Worm (Caenorhabditis elegans) whole organism, L1 larva: ENCODE measurements around the gene F55C12.4.

Experiments used
- C04F5.9 ChIP-seq: sonication (generic microtip); optimal IDR thresholded peaks from 2 replicates; lab custom pipeline; 2016; ENCODE audit warnings: missing genetic modification characterization, missing compliant biosample characterization
- C16A3.4 ChIP-seq: fragments of 150-350 bp; optimal IDR thresholded peaks from 2 replicates; lab custom pipeline; 2014; ENCODE audit warnings: missing biosample characterization, missing genetic modification characterization
- F16B12.6 ChIP-seq: fragments of 150-350 bp; optimal IDR thresholded peaks from 2 replicates; lab custom pipeline; 2014; ENCODE audit warnings: missing biosample characterization, missing genetic modification characterization
- Y116A8C.19 ChIP-seq: sonication (generic microtip); optimal IDR thresholded peaks from 2 replicates; lab custom pipeline; 2016; ENCODE audit warnings: missing compliant biosample characterization, missing genetic modification characterization, borderline replicate concordance
- alr-1 ChIP-seq: fragments of 200-800 bp; sonication (Bioruptor generic); optimal IDR thresholded peaks from 2 replicates; lab custom pipeline; 2018; ENCODE audit warnings: borderline replicate concordance, mild to moderate bottlenecking, missing genetic modification characterization, missing compliant biosample characterization
- ama-1 ChIP-seq: fragments of 150-350 bp; optimal IDR thresholded peaks from 2 replicates; lab custom pipeline; 2014
- blmp-1 ChIP-seq: fragments of 150-350 bp; optimal IDR thresholded peaks from 2 replicates; lab custom pipeline; 2014; ENCODE audit warnings: missing biosample characterization, missing genetic modification characterization
- ces-1 ChIP-seq: fragments of 150-350 bp; optimal IDR thresholded peaks from 2 replicates; lab custom pipeline; 2014; ENCODE audit warnings: missing biosample characterization, missing genetic modification reagents, missing genetic modification characterization
- dpl-1 ChIP-seq, 3 experiments: fragments of 150-350 bp in 2 of 3; sonication (generic microtip) in 1 of 3; optimal IDR thresholded peaks; 2 replicates each; lab custom pipeline; 2014 to 2017; ENCODE audit warnings: missing biosample characterization in 3 of 3, missing genetic modification characterization in 3 of 3, missing genetic modification reagents in 3 of 3
- dsc-1 ChIP-seq: sonication (generic microtip); optimal IDR thresholded peaks from 2 replicates; lab custom pipeline; 2016; ENCODE audit warnings: mild to moderate bottlenecking, missing genetic modification characterization, missing compliant biosample characterization
- efl-1 ChIP-seq, 4 experiments: fragments of 150-350 bp; optimal IDR thresholded peaks in 3 of 4; peaks in 1 of 4; 1 replicate in 1 of 4; 2 replicates in 3 of 4; lab custom pipeline; 2014; ENCODE audit warnings: missing biosample characterization in 2 of 4, missing genetic modification characterization in 2 of 4, missing genetic modification reagents in 2 of 4
- efl-3 ChIP-seq: fragments of 200-800 bp; sonication (Bioruptor generic); optimal IDR thresholded peaks from 2 replicates; lab custom pipeline; 2018; ENCODE audit warnings: mild to moderate bottlenecking, missing genetic modification characterization, missing compliant biosample characterization
- egl-27 ChIP-seq, 2 experiments: fragments of 150-350 bp in 1 of 2; sonication (generic microtip); optimal IDR thresholded peaks; 3 replicates each; lab custom pipeline; 2017 to 2018; ENCODE audit warnings: missing biosample characterization in 2 of 2, missing genetic modification characterization in 2 of 2, missing genetic modification reagents in 2 of 2
- ets-5 ChIP-seq: fragments of 200-800 bp; sonication (Bioruptor generic); IDR thresholded peaks from 2 replicates; pipeline ENCODE4 v1.3.6; 2022; ENCODE audit warnings: missing genetic modification characterization, missing compliant biosample characterization
- fkh-10 ChIP-seq: sonication (generic microtip); optimal IDR thresholded peaks from 2 replicates; lab custom pipeline; 2017; ENCODE audit warnings: missing biosample characterization, missing genetic modification reagents, missing genetic modification characterization
- fkh-4 ChIP-seq: sonication (generic microtip); optimal IDR thresholded peaks from 2 replicates; lab custom pipeline; 2016; ENCODE audit warnings: missing compliant biosample characterization, missing genetic modification characterization, borderline replicate concordance
- fkh-8 ChIP-seq: sonication (generic microtip); optimal IDR thresholded peaks from 2 replicates; lab custom pipeline; 2016; ENCODE audit warnings: mild to moderate bottlenecking, missing genetic modification characterization, missing compliant biosample characterization
- grh-1 ChIP-seq: fragments of 200-800 bp; sonication (Bioruptor generic); IDR thresholded peaks from 2 replicates; pipeline ENCODE4 v1.3.6; 2022; ENCODE audit warnings: missing genetic modification reagents, missing genetic modification characterization, missing compliant biosample characterization
- hpl-2 ChIP-seq: fragments of 150-350 bp; optimal IDR thresholded peaks from 2 replicates; lab custom pipeline; 2014; ENCODE audit warnings: missing biosample characterization, missing genetic modification reagents, missing genetic modification characterization
- irx-1 ChIP-seq: sonication (generic microtip); optimal IDR thresholded peaks from 2 replicates; lab custom pipeline; 2016; ENCODE audit warnings: missing genetic modification characterization, missing compliant biosample characterization
- jun-1 ChIP-seq: fragments of 150-350 bp; optimal IDR thresholded peaks from 2 replicates; lab custom pipeline; 2014; ENCODE audit warnings: missing biosample characterization, missing genetic modification reagents, missing genetic modification characterization
- lin-13 ChIP-seq: fragments of 150-350 bp; optimal IDR thresholded peaks from 2 replicates; lab custom pipeline; 2014; ENCODE audit warnings: missing biosample characterization, missing genetic modification reagents, missing genetic modification characterization
- lin-14 ChIP-seq: fragments of 200-800 bp; sonication (Bioruptor generic); optimal IDR thresholded peaks from 2 replicates; lab custom pipeline; 2018; ENCODE audit warnings: mild to moderate bottlenecking, missing genetic modification characterization, moderate library complexity, missing compliant biosample characterization
- lin-15B ChIP-seq: fragments of 150-350 bp; sonication (generic microtip); optimal IDR thresholded peaks from 3 replicates; lab custom pipeline; 2014; ENCODE audit warnings: missing biosample characterization, missing genetic modification characterization
- lin-35 ChIP-seq, 2 experiments: fragments of 150-350 bp; optimal IDR thresholded peaks; 2 replicates each; lab custom pipeline; 2014; ENCODE audit warnings: missing biosample characterization in 2 of 2, missing genetic modification characterization in 2 of 2, missing genetic modification reagents in 2 of 2
- lsy-2 ChIP-seq, 2 experiments: fragments of 150-350 bp; optimal IDR thresholded peaks; 2 replicates each; lab custom pipeline; 2014; ENCODE audit warnings: missing biosample characterization in 2 of 2, missing genetic modification characterization in 2 of 2
- mab-9 ChIP-seq: fragments of 200-800 bp; sonication (Bioruptor generic); IDR thresholded peaks from 2 replicates; pipeline ENCODE4 v1.3.6; 2022; ENCODE audit warnings: missing genetic modification reagents, missing genetic modification characterization, missing compliant biosample characterization
- mep-1 ChIP-seq: fragments of 150-350 bp; optimal IDR thresholded peaks from 2 replicates; lab custom pipeline; 2014; ENCODE audit warnings: missing biosample characterization, missing genetic modification characterization
- nhr-12 ChIP-seq: sonication (generic microtip); optimal IDR thresholded peaks from 2 replicates; lab custom pipeline; 2017; ENCODE audit warnings: missing biosample characterization, missing genetic modification characterization
- nhr-19 ChIP-seq: fragments of 200-800 bp; sonication (Bioruptor generic); conservative IDR thresholded peaks from 2 replicates; pipeline ENCODE4 v1.3.6; 2022; ENCODE audit warnings: missing genetic modification characterization, missing compliant biosample characterization
- nhr-20 ChIP-seq: sonication (generic microtip); optimal IDR thresholded peaks from 2 replicates; lab custom pipeline; 2016; ENCODE audit warnings: mild to moderate bottlenecking, missing genetic modification characterization, missing compliant biosample characterization
- nhr-28 ChIP-seq: fragments of 150-350 bp; optimal IDR thresholded peaks from 2 replicates; lab custom pipeline; 2014; ENCODE audit warnings: missing biosample characterization, missing genetic modification characterization
- nhr-71 ChIP-seq: sonication (generic microtip); optimal IDR thresholded peaks from 2 replicates; lab custom pipeline; 2016; ENCODE audit warnings: mild to moderate bottlenecking, missing genetic modification characterization, moderate library complexity, missing compliant biosample characterization
- nhr-76 ChIP-seq: sonication (generic microtip); optimal IDR thresholded peaks from 2 replicates; lab custom pipeline; 2017; ENCODE audit warnings: missing biosample characterization, missing genetic modification characterization
- nhr-77 ChIP-seq: fragments of 150-350 bp; optimal IDR thresholded peaks from 2 replicates; lab custom pipeline; 2014; ENCODE audit warnings: missing biosample characterization, missing genetic modification characterization
- nhr-84 ChIP-seq: sonication (generic microtip); optimal IDR thresholded peaks from 2 replicates; lab custom pipeline; 2017; ENCODE audit warnings: missing biosample characterization, missing genetic modification characterization
- nhr-85 ChIP-seq: sonication (generic microtip); peaks from one replicate; lab custom pipeline; 2016; ENCODE audit warnings: missing genetic modification characterization, inconsistent platforms, missing compliant biosample characterization
- nhr-90 ChIP-seq: sonication (generic microtip); optimal IDR thresholded peaks from 2 replicates; lab custom pipeline; 2016; ENCODE audit warnings: mild to moderate bottlenecking, missing genetic modification characterization, missing compliant biosample characterization; ENCODE audit not compliant: poor library complexity
- pag-3 ChIP-seq: sonication (generic microtip); optimal IDR thresholded peaks from 2 replicates; lab custom pipeline; 2017; ENCODE audit warnings: missing genetic modification characterization, mild to moderate bottlenecking, missing compliant biosample characterization, antibody characterized with exemption, borderline replicate concordance; ENCODE audit not compliant: insufficient read depth
- skn-1 ChIP-seq: fragments of 150-350 bp; optimal IDR thresholded peaks from 2 replicates; lab custom pipeline; 2014; ENCODE audit warnings: missing biosample characterization, missing genetic modification characterization
- snu-23 ChIP-seq: sonication (generic microtip); optimal IDR thresholded peaks from 2 replicates; lab custom pipeline; 2016; ENCODE audit warnings: missing genetic modification characterization, missing compliant biosample characterization
- unc-62 ChIP-seq: fragments of 150-350 bp; optimal IDR thresholded peaks from 2 replicates; lab custom pipeline; 2014; ENCODE audit warnings: missing biosample characterization, missing genetic modification reagents, missing genetic modification characterization
- unc-98 ChIP-seq: fragments of 200-800 bp; sonication (Bioruptor generic); IDR thresholded peaks from 2 replicates; pipeline ENCODE4 v1.3.6; 2022; ENCODE audit warnings: missing genetic modification characterization, missing compliant biosample characterization
- zag-1 ChIP-seq: fragments of 150-350 bp; optimal IDR thresholded peaks from 2 replicates; lab custom pipeline; 2014; ENCODE audit warnings: missing biosample characterization, missing genetic modification characterization
- ztf-11 ChIP-seq, 2 experiments: sonication (generic microtip); optimal IDR thresholded peaks; 2 replicates each; lab custom pipeline; 2016 to 2017; ENCODE audit warnings: missing genetic modification characterization in 2 of 2, missing biosample characterization in 1 of 2, missing compliant biosample characterization in 1 of 2

The F55C12.4 gene

DNA sequence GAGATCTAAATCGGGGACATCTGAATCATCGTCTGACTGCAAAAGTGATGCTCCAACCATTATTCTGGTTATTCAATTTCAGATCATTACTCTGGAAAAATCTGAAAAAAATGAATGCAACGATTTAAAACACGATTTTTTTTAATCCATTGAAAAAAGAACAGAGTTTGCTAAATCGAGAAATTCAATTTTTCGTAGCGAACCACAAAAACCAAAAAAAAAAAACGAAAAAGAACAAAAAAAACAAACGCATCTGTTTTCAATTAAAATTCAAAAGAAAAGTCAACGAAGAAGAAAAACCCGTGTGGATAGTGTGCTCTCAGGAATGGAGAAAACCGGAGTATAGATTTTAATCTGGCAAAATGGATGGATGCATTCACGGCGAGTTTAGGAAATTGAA, at the start of gene F55C12.4:
Gene F55C12.4, minus strand, starts transcription at position 101 of the 400 bp plus-strand sequence.
- TF ChIP-seq lin-14 (peak; percentile 33), lin-35 (GFP tag; optimal IDR thresholded peaks at IDR 0.05; lab: Kevin White, UChicago) (no peak)

DNA sequence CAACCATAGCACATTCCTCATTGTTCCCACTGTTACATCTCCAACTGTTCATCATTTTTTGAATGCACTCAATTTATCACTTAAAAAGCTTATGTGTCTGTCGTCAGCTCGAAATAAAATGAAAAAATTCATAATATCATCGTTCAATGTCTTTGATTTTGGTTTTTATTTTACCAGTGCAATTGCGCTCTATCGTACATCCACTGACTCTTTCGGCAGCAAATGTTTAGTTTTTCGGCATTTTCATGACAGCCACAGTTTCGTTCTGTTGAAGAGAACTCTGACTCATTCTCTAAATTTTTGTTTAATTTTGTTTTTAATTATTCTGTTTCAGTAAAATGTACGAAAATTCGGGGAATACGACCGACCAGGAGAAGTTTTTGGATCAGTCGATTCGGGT, 49.3 kb upstream of the F55C12.4 start, which contains the start of gene vps-35:
Gene vps-35, plus strand, starts transcription at position 335 of the 400 bp plus-strand sequence.
- TF ChIP-seq lin-35 (GFP tag; optimal IDR thresholded peaks at IDR 0.05; lab: Kevin White, UChicago) (peak; percentile 31 to 70), blmp-1 (tag; lab: Kevin White, UChicago) (peak; percentile 64), unc-62 (no peak), alr-1 (tag; lab: Kevin White, UChicago) (no peak), nhr-19 (GFP tag; lab: Robert Waterston, UW) (no peak), zag-1 (tag; lab: Kevin White, UChicago) (no peak), nhr-28 (tag; lab: Kevin White, UChicago) (no peak), jun-1 (tag; lab: Kevin White, UChicago) (no peak), dpl-1 (GFP tag; optimal IDR thresholded peaks at IDR 0.05; lab: Kevin White, UChicago) (peak in 2 of 3 experiments; percentile 49 to 58), lin-15B (tag; lab: Kevin White, UChicago) (peak; percentile 4), nhr-20 (tag; lab: Kevin White, UChicago) (peak; percentile 32), nhr-12 (tag; lab: Kevin White, UChicago) (no peak), snu-23 (peak; percentile 26), ces-1 (GFP tag; lab: Kevin White, UChicago) (no peak), skn-1 (tag; lab: Kevin White, UChicago) (peak; percentile 32), nhr-71 (tag; lab: Kevin White, UChicago) (peak; percentile 9), mep-1 (peak; percentile 24), Y116A8C.19 (tag; lab: Kevin White, UChicago) (no peak), lsy-2 (tag; optimal IDR thresholded peaks at IDR 0.05; lab: Kevin White, UChicago) (peak; percentile 19 to 62), ztf-11 (tag; optimal IDR thresholded peaks at IDR 0.05; lab: Kevin White, UChicago) (no peak), ama-1 (lab: Kevin White, UChicago) (no peak), irx-1 (no peak), F16B12.6 (tag; lab: Kevin White, UChicago) (no peak), C16A3.4 (tag; lab: Kevin White, UChicago) (peak; percentile 47), ets-5 (GFP tag; lab: Robert Waterston, UW) (no peak), dsc-1 (tag; lab: Kevin White, UChicago) (no peak), efl-1 (optimal IDR thresholded peaks at IDR 0.05; lab: Kevin White, UChicago) (peak; percentile 45 to 49), efl-1 (GFP tag; optimal IDR thresholded peaks at IDR 0.05 in 1 of 2; lab: Kevin White, UChicago) (peak; percentile 40 to 91), fkh-10 (no peak), unc-98 (GFP tag; lab: Robert Waterston, UW) (no peak), pag-3 (tag; lab: Kevin White, UChicago) (peak; percentile 40), nhr-85 (tag; lab: Kevin White, UChicago) (peak; percentile 70)

DNA sequence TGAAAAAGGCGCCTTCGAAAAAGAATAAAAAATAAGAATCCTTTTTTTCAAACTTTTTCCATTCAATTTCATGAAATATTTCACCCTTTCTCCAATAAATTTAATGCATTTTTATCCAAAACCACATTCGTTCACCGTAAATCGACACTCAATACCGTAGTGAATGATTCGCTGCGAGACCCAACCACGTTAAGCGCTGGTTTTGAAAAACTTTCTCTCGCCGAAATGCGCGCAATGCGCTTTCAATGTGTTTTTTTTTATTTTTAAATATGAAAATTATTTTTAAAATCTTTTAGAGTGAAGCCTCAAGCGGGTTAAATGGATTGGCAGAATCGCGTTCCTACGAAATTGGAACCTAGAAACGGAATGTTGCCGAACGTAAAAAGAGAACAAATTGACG, 48.1 kb upstream of the F55C12.4 start, which contains the start of gene F59G1.8:
Gene F59G1.8, plus strand, starts transcription at position 293 of the 400 bp plus-strand sequence.
- no peak for TF ChIP-seq egl-27 (tag; optimal IDR thresholded peaks at IDR 0.05; lab: Kevin White, UChicago)
- TF ChIP-seq, all 84 proteins: peak for 0

DNA sequence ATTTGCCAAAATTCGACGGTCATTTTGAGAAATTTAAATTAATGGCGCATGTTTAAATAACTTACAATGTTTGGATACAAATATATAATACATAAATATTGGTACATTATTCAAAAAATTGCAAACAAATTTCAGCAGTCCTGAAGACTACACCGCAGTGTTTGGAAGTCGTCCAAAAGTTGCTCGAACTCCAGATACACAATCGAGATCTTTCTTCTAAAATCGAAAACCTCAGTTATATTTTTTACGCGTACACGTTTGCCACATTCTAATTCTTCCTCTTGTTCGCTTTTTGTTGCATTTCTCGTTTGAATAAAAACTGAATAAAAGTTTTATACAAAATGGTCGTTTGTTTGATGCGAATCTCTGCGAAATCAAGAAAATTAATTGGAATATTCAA, 46.0 kb upstream of the F55C12.4 start, which contains the start of gene tsp-18:
Gene tsp-18, plus strand, starts transcription at position 301 of the 400 bp plus-strand sequence.
- no peak for TF ChIP-seq snu-23
- no peak for TF ChIP-seq nhr-84
- TF ChIP-seq mep-1: no peak

DNA sequence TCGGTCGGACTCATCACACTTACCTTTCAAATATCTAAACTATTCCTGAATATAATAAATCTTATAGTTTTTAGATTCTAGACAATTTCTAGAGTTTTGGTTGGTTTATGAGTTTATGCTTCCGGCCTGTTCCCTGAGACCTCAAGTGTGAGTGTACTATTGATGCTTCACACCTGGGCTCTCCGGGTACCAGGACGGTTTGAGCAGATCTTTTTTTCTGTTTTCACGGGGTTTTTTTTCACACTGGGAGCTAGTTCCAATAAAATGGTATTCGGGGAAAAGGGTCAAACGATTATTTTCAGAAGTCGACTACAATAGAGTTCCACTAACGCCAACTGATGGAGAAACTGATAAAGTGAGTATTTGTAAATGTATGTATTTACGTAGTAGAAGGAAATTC, 43.9 kb upstream of the F55C12.4 start:
- TF ChIP-seq Y116A8C.19 (tag; lab: Kevin White, UChicago) (no peak), C04F5.9 (no peak), ces-1 (GFP tag; lab: Kevin White, UChicago) (no peak), ets-5 (GFP tag; lab: Robert Waterston, UW) (no peak), efl-3 (GFP tag; lab: Kevin White, UChicago) (no peak), mab-9 (GFP tag; lab: Robert Waterston, UW) (no peak), grh-1 (GFP tag; lab: Robert Waterston, UW) (no peak), fkh-4 (tag; lab: Kevin White, UChicago) (no peak), hpl-2 (GFP tag; lab: Kevin White, UChicago) (no peak), fkh-8 (tag; lab: Kevin White, UChicago) (no peak), nhr-90 (tag; lab: Kevin White, UChicago) (no peak), dpl-1 (GFP tag; optimal IDR thresholded peaks at IDR 0.05; lab: Kevin White, UChicago) (no peak), jun-1 (tag; lab: Kevin White, UChicago) (no peak), lin-13 (GFP tag; lab: Kevin White, UChicago) (no peak), nhr-76 (tag; lab: Kevin White, UChicago) (no peak), nhr-77 (tag; lab: Kevin White, UChicago) (no peak)
